Worm (Caenorhabditis elegans): ENCODE data around the gene sea-1.

DNA sequence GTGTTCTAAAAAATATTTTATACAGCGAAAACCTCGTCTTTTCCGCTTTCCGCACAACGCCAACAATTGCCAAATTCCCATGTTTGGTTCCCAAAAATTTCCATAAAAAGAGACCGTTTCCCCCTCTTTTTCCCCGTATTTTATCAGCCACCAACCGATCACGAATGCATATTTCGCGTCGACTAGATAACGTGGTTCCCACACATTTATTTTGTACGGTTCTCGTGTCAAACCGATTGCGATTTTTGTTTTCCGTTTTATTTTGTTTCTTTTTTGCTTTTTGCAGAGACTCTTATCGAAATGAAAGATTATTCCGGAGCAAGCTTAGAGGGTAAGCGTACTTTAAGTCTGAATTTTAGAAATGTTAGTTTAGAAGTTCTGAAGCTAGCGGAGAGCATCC is 47.6 kb upstream of the sea-1 start, which contains the start of gene C46E10.3:
- TF ChIP-seq klf-2 (GFP tag; conservative IDR thresholded peaks at IDR 0.05) (no peak), ztf-23 (GFP tag; IDR thresholded peaks at IDR 0.05) (no peak), tab-1 (GFP tag; IDR thresholded peaks at IDR 0.05) (no peak), flt-1 (GFP tag; IDR thresholded peaks at IDR 0.05) (no peak), ref-1 (GFP tag; conservative IDR thresholded peaks at IDR 0.05) (no peak), ztf-29 (GFP tag; IDR thresholded peaks at IDR 0.05) (no peak), med-1 (GFP tag; optimal IDR thresholded peaks at IDR 0.05; ENCODE audit: insufficient read depth) (no peak), cog-1 (tag; optimal IDR thresholded peaks at IDR 0.05) (no peak)
